Fruit fly (Drosophila melanogaster): ENCODE results near the gene CG10185.

CG10185 gene

DNA sequence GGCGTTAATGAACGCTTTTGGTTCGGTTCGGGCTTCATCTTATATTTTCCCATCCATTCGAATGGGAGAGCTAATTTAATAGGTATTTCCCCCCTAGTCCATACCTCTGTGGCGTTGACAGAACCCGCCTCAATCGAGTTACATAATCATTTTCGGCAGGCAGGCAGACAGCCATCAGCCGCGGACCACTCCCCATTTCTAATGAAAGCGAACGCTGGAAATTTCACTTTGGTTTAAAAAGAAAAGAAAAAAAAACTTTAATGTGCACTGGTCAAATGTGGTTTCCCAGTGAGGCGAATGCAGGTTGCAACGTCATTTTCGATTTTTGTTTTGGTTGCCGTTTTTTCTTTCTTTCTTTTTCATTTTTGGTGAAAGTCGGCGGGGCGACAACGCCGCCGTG lies 15.0 kb upstream of the CG10185 start (continued):
- TF ChIP-seq Sox102F (GFP tag; optimal IDR thresholded peaks at IDR 0.05) = no peak
- TF ChIP-seq CG11762 (GFP tag; optimal IDR thresholded peaks at IDR 0.05; ENCODE audit: insufficient read depth) = no peak
- TF ChIP-seq CG6276 (GFP tag; optimal IDR thresholded peaks at IDR 0.05) = peak; percentile 49
- TF ChIP-seq fd85E (GFP tag; optimal IDR thresholded peaks at IDR 0.05) = no peak
- no peak for TF ChIP-seq Sox15 (GFP tag; optimal IDR thresholded peaks at IDR 0.05)
- no peak for TF ChIP-seq pdm3 (GFP tag; optimal IDR thresholded peaks at IDR 0.05)
- TF ChIP-seq ss (GFP tag; optimal IDR thresholded peaks at IDR 0.05) = no peak
- TF ChIP-seq Ets96B (tag; optimal IDR thresholded peaks at IDR 0.05) = no peak
- no peak for TF ChIP-seq vri (GFP tag; optimal IDR thresholded peaks at IDR 0.05)
- no peak for TF ChIP-seq salr (GFP tag; optimal IDR thresholded peaks at IDR 0.05)
- peak; percentile 96 for TF ChIP-seq Blimp-1 (GFP tag; optimal IDR thresholded peaks at IDR 0.05)
- no peak for TF ChIP-seq achi (GFP tag; optimal IDR thresholded peaks at IDR 0.05)
- TF ChIP-seq CG3032 (tag; optimal IDR thresholded peaks at IDR 0.05) = no peak
- no peak for TF ChIP-seq Eip78C (GFP tag)

dm6 chr3R:16080942-16081589 lies 13.7 kb upstream of the CG10185 start, which contains the start of gene CG32855:
Gene CG32855 (minus strand): TSS chr3R:16080992.
- no peak for TF ChIP-seq OdsH (GFP tag; optimal IDR thresholded peaks at IDR 0.05)
- no peak for TF ChIP-seq lz (GFP tag; optimal IDR thresholded peaks at IDR 0.05)
- TF ChIP-seq CG15336 (GFP tag; IDR thresholded peaks at IDR 0.05) = 0 out of 2 replicates have a peak, but pooled peaks have one; percentile 27
- peak; percentile 33 for TF ChIP-seq fkh (GFP tag; optimal IDR thresholded peaks at IDR 0.05)
- no peak for TF ChIP-seq Eip93F (GFP tag; optimal IDR thresholded peaks at IDR 0.05)
- TF ChIP-seq CG11294 (GFP tag; IDR thresholded peaks at IDR 0.05) = no peak
- no peak for TF ChIP-seq dsx (GFP tag; optimal IDR thresholded peaks at IDR 0.05; ENCODE audit: poor library complexity, severe bottlenecking)
- TF ChIP-seq CG3919 (GFP tag; optimal IDR thresholded peaks at IDR 0.05) = peak; percentile 33
- peak; percentile 10 for TF ChIP-seq CG34406 (GFP tag; optimal IDR thresholded peaks at IDR 0.05)
- peak; percentile 45 for TF ChIP-seq CG32006 (GFP tag; optimal IDR thresholded peaks at IDR 0.05)
- peak; percentile 75 for TF ChIP-seq Eip78C (GFP tag)
- peak; percentile 23 for TF ChIP-seq pdm3 (GFP tag; optimal IDR thresholded peaks at IDR 0.05)
- no peak for TF ChIP-seq CG6808 (GFP tag; optimal IDR thresholded peaks at IDR 0.05)
- peak; percentile 32 for TF ChIP-seq Hr4 (GFP tag; optimal IDR thresholded peaks at IDR 0.05)
- TF ChIP-seq Sox15 (GFP tag; optimal IDR thresholded peaks at IDR 0.05) = no peak
- no peak for TF ChIP-seq Met (GFP tag; optimal IDR thresholded peaks at IDR 0.05)
- TF ChIP-seq CG6854 (GFP tag; optimal IDR thresholded peaks at IDR 0.05) = no peak
- TF ChIP-seq vri (GFP tag; optimal IDR thresholded peaks at IDR 0.05) = no peak
- TF ChIP-seq CG11762 (GFP tag; optimal IDR thresholded peaks at IDR 0.05; ENCODE audit: insufficient read depth) = no peak
- TF ChIP-seq CG1621 (tag; optimal IDR thresholded peaks at IDR 0.05) = no peak
- no peak for TF ChIP-seq fd85E (GFP tag; optimal IDR thresholded peaks at IDR 0.05)

DNA sequence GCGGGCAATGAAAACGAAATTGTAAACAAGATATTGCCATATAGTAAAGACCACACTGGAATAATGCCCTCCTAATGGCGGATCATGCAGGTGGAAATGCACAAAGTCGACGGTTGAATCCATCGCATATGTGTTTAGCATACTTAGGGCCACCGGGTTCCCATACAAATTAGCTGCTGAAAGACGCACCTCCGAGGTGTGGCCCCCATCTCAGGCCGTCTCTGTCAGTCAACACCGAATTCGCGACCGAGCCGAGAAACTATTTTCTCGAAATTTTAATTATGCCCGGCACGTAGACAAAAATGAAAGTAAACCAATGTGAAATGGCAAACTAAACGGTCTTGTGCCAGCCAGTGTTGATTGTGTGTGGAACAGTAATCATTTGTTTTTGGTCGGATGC lies 10.9 kb upstream of the CG10185 start:
- TF ChIP-seq fkh (GFP tag; optimal IDR thresholded peaks at IDR 0.05) (no peak), Blimp-1 (GFP tag; optimal IDR thresholded peaks at IDR 0.05) (no peak)

dm6 chr3R:16074122-16074521 lies 6.7 kb upstream of the CG10185 start:
- TF ChIP-seq ss (GFP tag; optimal IDR thresholded peaks at IDR 0.05) = no peak
- TF ChIP-seq OdsH (GFP tag; optimal IDR thresholded peaks at IDR 0.05) = no peak
- no peak for TF ChIP-seq spab (GFP tag; optimal IDR thresholded peaks at IDR 0.05)
- TF ChIP-seq CG10669 (GFP tag; optimal IDR thresholded peaks at IDR 0.05) = no peak
- no peak for TF ChIP-seq CG9139 (GFP tag; optimal IDR thresholded peaks at IDR 0.05)
- no peak for TF ChIP-seq dac (GFP tag; optimal IDR thresholded peaks at IDR 0.05)
- TF ChIP-seq Hr38 (GFP tag; optimal IDR thresholded peaks at IDR 0.05) = no peak
- no peak for TF ChIP-seq CG6163 (GFP tag; IDR thresholded peaks at IDR 0.05)
- no peak for TF ChIP-seq net (GFP tag; optimal IDR thresholded peaks at IDR 0.05)
- no peak for TF ChIP-seq Ets21C (GFP tag; optimal IDR thresholded peaks at IDR 0.05)
- no peak for TF ChIP-seq cyc (GFP tag; optimal IDR thresholded peaks at IDR 0.05)
- TF ChIP-seq topi (GFP tag; optimal IDR thresholded peaks at IDR 0.05) = no peak
- no peak for TF ChIP-seq CG4318 (GFP tag; optimal IDR thresholded peaks at IDR 0.05)
- TF ChIP-seq Hr4 (GFP tag; optimal IDR thresholded peaks at IDR 0.05) = no peak
- no peak for TF ChIP-seq lz (GFP tag; optimal IDR thresholded peaks at IDR 0.05)
- TF ChIP-seq CG6808 (GFP tag; optimal IDR thresholded peaks at IDR 0.05) = no peak
- TF ChIP-seq acj6 (GFP tag; optimal IDR thresholded peaks at IDR 0.05) = no peak
- no peak for TF ChIP-seq CG1621 (tag; optimal IDR thresholded peaks at IDR 0.05)

Measured in whole organism, prepupa.